Worm (Caenorhabditis elegans): Measurements from ENCODE around the gene F47B10.5.

ce11 chrX:10907418-10907817 is 17.1 kb upstream of the F47B10.5 start:
- no peak for TF ChIP-seq nfya-1 (tag; optimal IDR thresholded peaks at IDR 0.05)
- TF ChIP-seq syd-9 (tag; optimal IDR thresholded peaks at IDR 0.05): no peak
